Fruit fly (Drosophila melanogaster) whole organism, embryonic: ENCODE results near the gene Hydr2.

Experiments used
- Asciz ChIP-seq: fragments of 200-800 bp; sonication (Bioruptor generic); optimal IDR thresholded peaks from 2 replicates; lab custom pipeline; 2017; ENCODE audit warnings: missing biosample characterization, mild to moderate bottlenecking, missing genetic modification characterization, missing genetic modification reagents
- Bgb ChIP-seq: fragments of 200-800 bp; sonication (Bioruptor generic); IDR thresholded peaks from 2 replicates; pipeline ENCODE4 v1.3.6; 2022; ENCODE audit warnings: missing biosample characterization, missing genetic modification characterization; ENCODE audit not compliant: partially characterized antibody
- CG11504 ChIP-seq: fragments of 200-800 bp; sonication (Bioruptor generic); optimal IDR thresholded peaks from 3 replicates; lab custom pipeline; 2019; ENCODE audit warnings: missing biosample characterization, mild to moderate bottlenecking, missing genetic modification characterization, moderate library complexity
- CG12659 ChIP-seq: fragments of 200-800 bp; sonication (Bioruptor generic); optimal IDR thresholded peaks from 3 replicates; lab custom pipeline; 2017; ENCODE audit warnings: mild to moderate bottlenecking, missing biosample characterization, missing genetic modification reagents, missing genetic modification characterization
- CG13287 ChIP-seq: fragments of 200-800 bp; sonication (Bioruptor generic); IDR thresholded peaks from 2 replicates; pipeline ENCODE4 v1.3.6; 2022; ENCODE audit warnings: missing biosample characterization, missing genetic modification characterization; ENCODE audit not compliant: partially characterized antibody
- CG15011 ChIP-seq: fragments of 200-800 bp; sonication (Bioruptor generic); optimal IDR thresholded peaks from 3 replicates; lab custom pipeline; 2018; ENCODE audit warnings: missing biosample characterization, mild to moderate bottlenecking, missing genetic modification characterization
- CG16813 ChIP-seq: fragments of 200-800 bp; sonication (Bioruptor generic); IDR thresholded peaks from 3 replicates; pipeline ENCODE4 v1.3.6; 2022; ENCODE audit warnings: missing biosample characterization, missing genetic modification characterization; ENCODE audit not compliant: partially characterized antibody
- CG18011 ChIP-seq: fragments of 200-800 bp; sonication (Bioruptor generic); optimal IDR thresholded peaks from 2 replicates; lab custom pipeline; 2017; ENCODE audit warnings: missing biosample characterization, missing genetic modification characterization, mild to moderate bottlenecking, moderate library complexity, missing genotype
- CG2116 ChIP-seq: fragments of 200-800 bp; sonication (Bioruptor generic); optimal IDR thresholded peaks from 3 replicates; lab custom pipeline; 2018; ENCODE audit warnings: missing biosample characterization, mild to moderate bottlenecking, missing genetic modification characterization
- CG2129 ChIP-seq: fragments of 200-800 bp; sonication (Bioruptor generic); IDR thresholded peaks from 2 replicates; pipeline ENCODE4 v1.3.6; 2022; ENCODE audit warnings: missing biosample characterization, missing genetic modification characterization; ENCODE audit not compliant: partially characterized antibody
- CG34224 ChIP-seq: fragments of 200-800 bp; sonication (Bioruptor generic); IDR thresholded peaks from 3 replicates; pipeline ENCODE4 v1.3.6; 2022; ENCODE audit warnings: missing biosample characterization, missing genetic modification characterization; ENCODE audit not compliant: partially characterized antibody
- CG3995 ChIP-seq: fragments of 200-800 bp; sonication (Bioruptor generic); optimal IDR thresholded peaks from 3 replicates; lab custom pipeline; 2016; ENCODE audit warnings: missing biosample characterization, missing genetic modification characterization
- CG42726 ChIP-seq: fragments of 200-800 bp; sonication (Bioruptor generic); IDR thresholded peaks from 2 replicates; pipeline ENCODE4 v1.3.6; 2022; ENCODE audit warnings: missing biosample characterization, missing genetic modification characterization; ENCODE audit not compliant: partially characterized antibody
- CG4282 ChIP-seq: fragments of 200-800 bp; sonication (Bioruptor generic); optimal IDR thresholded peaks from 2 replicates; lab custom pipeline; 2016; ENCODE audit warnings: missing biosample characterization, missing genetic modification characterization
- CG5953 ChIP-seq: fragments of 200-800 bp; sonication (Bioruptor generic); IDR thresholded peaks from 2 replicates; pipeline ENCODE4 v1.3.6; 2022; ENCODE audit warnings: missing biosample characterization, missing genetic modification characterization
- CG7963 ChIP-seq: fragments of 200-800 bp; sonication (Bioruptor generic); IDR thresholded peaks from 3 replicates; pipeline ENCODE4 v1.3.6; 2022; ENCODE audit warnings: missing biosample characterization, missing genetic modification characterization; ENCODE audit not compliant: partially characterized antibody
- CG9727 ChIP-seq: fragments of 200-800 bp; sonication (Bioruptor generic); optimal IDR thresholded peaks from 3 replicates; lab custom pipeline; 2017; ENCODE audit warnings: missing biosample characterization, mild to moderate bottlenecking, missing genetic modification characterization
- CG9797 ChIP-seq: fragments of 200-800 bp; sonication (Bioruptor generic); optimal IDR thresholded peaks from 3 replicates; lab custom pipeline; 2018; ENCODE audit warnings: missing biosample characterization, mild to moderate bottlenecking, missing genetic modification characterization
- E2f2 ChIP-seq: fragments of 200-800 bp; sonication (Bioruptor generic); IDR thresholded peaks from 2 replicates; pipeline ENCODE4 v1.3.6; 2022; ENCODE audit warnings: missing biosample characterization, missing genetic modification characterization
- HmgZ ChIP-seq: fragments of 200-800 bp; sonication (Bioruptor generic); optimal IDR thresholded peaks from 2 replicates; lab custom pipeline; 2018; ENCODE audit warnings: missing biosample characterization, mild to moderate bottlenecking, missing genetic modification characterization
- MESR4 ChIP-seq: fragments of 200-800 bp; sonication (Bioruptor generic); optimal IDR thresholded peaks from 2 replicates; lab custom pipeline; 2018; ENCODE audit warnings: missing biosample characterization, mild to moderate bottlenecking, missing genetic modification characterization, moderate library complexity
- Poxn ChIP-seq: fragments of 200-800 bp; sonication (Bioruptor generic); IDR thresholded peaks from 2 replicates; pipeline ENCODE4 v1.3.6; 2022; ENCODE audit warnings: missing biosample characterization, missing genetic modification characterization
- Scr ChIP-seq: fragments of 200-800 bp; sonication (Bioruptor generic); IDR thresholded peaks from 2 replicates; pipeline ENCODE4 v1.3.6; 2022; ENCODE audit warnings: missing biosample characterization, missing genetic modification characterization; ENCODE audit not compliant: partially characterized antibody
- ase ChIP-seq: fragments of 200-800 bp; sonication (Bioruptor generic); IDR thresholded peaks from 3 replicates; pipeline ENCODE4 v1.3.6; 2022; ENCODE audit warnings: missing biosample characterization, missing genetic modification characterization
- bbx ChIP-seq: fragments of 200-800 bp; sonication (Bioruptor generic); IDR thresholded peaks from 2 replicates; pipeline ENCODE4 v1.3.6; 2022; ENCODE audit warnings: missing biosample characterization, missing genetic modification characterization; ENCODE audit not compliant: partially characterized antibody
- bigmax ChIP-seq: fragments of 200-800 bp; sonication (Bioruptor generic); optimal IDR thresholded peaks from 2 replicates; lab custom pipeline; 2018; ENCODE audit warnings: missing biosample characterization, mild to moderate bottlenecking, missing genetic modification characterization
- eyg ChIP-seq: fragments of 200-800 bp; sonication (Bioruptor generic); optimal IDR thresholded peaks from 3 replicates; lab custom pipeline; 2016; ENCODE audit warnings: missing biosample characterization, missing genetic modification characterization
- gem ChIP-seq: fragments of 200-800 bp; sonication (Bioruptor generic); optimal IDR thresholded peaks from 2 replicates; lab custom pipeline; 2019; ENCODE audit warnings: missing biosample characterization, mild to moderate bottlenecking, missing genetic modification characterization, moderate library complexity
- gt ChIP-seq: fragments of 200-800 bp; sonication (Bioruptor generic); IDR thresholded peaks from 2 replicates; pipeline ENCODE4 v1.3.6; 2022; ENCODE audit warnings: missing biosample characterization, missing genetic modification characterization
- hbn ChIP-seq: fragments of 200-800 bp; sonication (Bioruptor generic); IDR thresholded peaks from 2 replicates; pipeline ENCODE4 v1.3.6; 2022; ENCODE audit warnings: missing biosample characterization, missing genetic modification characterization; ENCODE audit not compliant: partially characterized antibody
- inv ChIP-seq: fragments of 200-800 bp; sonication (Bioruptor generic); IDR thresholded peaks from 2 replicates; pipeline ENCODE4 v1.3.6; 2022; ENCODE audit warnings: missing biosample characterization, missing genetic modification characterization; ENCODE audit not compliant: partially characterized antibody
- knrl ChIP-seq: fragments of 200-800 bp; sonication (Bioruptor generic); IDR thresholded peaks from 3 replicates; pipeline ENCODE4 v1.3.6; 2022; ENCODE audit warnings: missing biosample characterization, missing genetic modification characterization; ENCODE audit not compliant: partially characterized antibody
- lilli ChIP-seq: fragments of 200-800 bp; sonication (Bioruptor generic); optimal IDR thresholded peaks from 3 replicates; lab custom pipeline; 2016; ENCODE audit warnings: missing biosample characterization, missing genetic modification characterization
- mam ChIP-seq: fragments of 200-800 bp; sonication (Bioruptor generic); optimal IDR thresholded peaks from 3 replicates; lab custom pipeline; 2016; ENCODE audit warnings: missing biosample characterization, missing genetic modification characterization
- nerfin-2 ChIP-seq: fragments of 200-800 bp; sonication (Bioruptor generic); IDR thresholded peaks from 2 replicates; pipeline ENCODE4 v1.3.6; 2022; ENCODE audit warnings: missing biosample characterization, missing genetic modification characterization; ENCODE audit not compliant: partially characterized antibody
- nmo ChIP-seq: fragments of 200-800 bp; sonication (Bioruptor generic); optimal IDR thresholded peaks from 2 replicates; lab custom pipeline; 2018; ENCODE audit warnings: missing biosample characterization, mild to moderate bottlenecking, missing genetic modification characterization, moderate library complexity
- onecut ChIP-seq: fragments of 200-800 bp; sonication (Bioruptor generic); IDR thresholded peaks from 2 replicates; pipeline ENCODE4 v1.3.6; 2022; ENCODE audit warnings: missing biosample characterization, missing genetic modification characterization
- repo ChIP-seq: fragments of 200-800 bp; sonication (Bioruptor generic); optimal IDR thresholded peaks from 2 replicates; lab custom pipeline; 2016; ENCODE audit warnings: missing biosample characterization, missing genetic modification characterization
- row ChIP-seq: fragments of 200-800 bp; sonication (Bioruptor generic); IDR thresholded peaks from 3 replicates; pipeline ENCODE4 v1.3.6; 2022; ENCODE audit warnings: missing biosample characterization, missing genetic modification characterization
- sens ChIP-seq: fragments of 200-800 bp; sonication (Bioruptor generic); peaks from one replicate; lab custom pipeline; 2016; ENCODE audit warnings: missing biosample characterization, missing genetic modification characterization
- sisA ChIP-seq: fragments of 200-800 bp; sonication (Bioruptor generic); IDR thresholded peaks from 2 replicates; pipeline ENCODE4 v1.3.6; 2022; ENCODE audit warnings: missing biosample characterization, missing genetic modification characterization
- sna ChIP-seq: fragments of 200-800 bp; sonication (Bioruptor generic); IDR thresholded peaks from 2 replicates; pipeline ENCODE4 v1.3.6; 2022; ENCODE audit warnings: missing biosample characterization, missing genetic modification characterization; ENCODE audit not compliant: partially characterized antibody
- sob ChIP-seq: fragments of 200-800 bp; sonication (Bioruptor generic); IDR thresholded peaks from 2 replicates; pipeline ENCODE4 v1.3.6; 2022; ENCODE audit warnings: missing biosample characterization, missing genetic modification characterization
- stwl ChIP-seq: fragments of 200-800 bp; sonication (Bioruptor generic); optimal IDR thresholded peaks from 3 replicates; lab custom pipeline; 2018; ENCODE audit warnings: missing biosample characterization, mild to moderate bottlenecking, missing genetic modification characterization, moderate library complexity
- tna ChIP-seq: fragments of 200-800 bp; sonication (Bioruptor generic); IDR thresholded peaks from 2 replicates; pipeline ENCODE4 v1.3.6; 2022; ENCODE audit warnings: missing biosample characterization, missing genetic modification characterization; ENCODE audit not compliant: partially characterized antibody
- trem ChIP-seq: fragments of 200-800 bp; optimal IDR thresholded peaks from 3 replicates; lab custom pipeline; 2019; ENCODE audit warnings: missing biosample characterization, mild to moderate bottlenecking, missing genetic modification characterization, moderate library complexity
- vnd ChIP-seq: fragments of 200-800 bp; sonication (Bioruptor generic); IDR thresholded peaks from 3 replicates; pipeline ENCODE4 v1.3.6; 2022; ENCODE audit warnings: missing biosample characterization, missing genetic modification characterization; ENCODE audit not compliant: partially characterized antibody
- yki ChIP-seq: fragments of >200 bp; optimal IDR thresholded peaks from 3 replicates; lab custom pipeline; 2018
- zfh1 ChIP-seq: fragments of 200-800 bp; sonication (Bioruptor generic); IDR thresholded peaks from 3 replicates; pipeline ENCODE4 v1.3.6; 2022; ENCODE audit warnings: missing biosample characterization, missing genetic modification characterization

Hydr2 gene

dm6 chr2L:3145470-3145869 lies 18.0 kb upstream of the Hydr2 start, which contains the start of gene ND-B14.5B (continued):
- TF ChIP-seq onecut (GFP tag; lab: Robert Waterston, UW) (0 out of 2 replicates have a peak, but pooled peaks have one; percentile 29), Poxn (no peak), CG11504 (tag; lab: Kevin White, UChicago) (peak; percentile 8), CG9797 (no peak), CG16813 (GFP tag; lab: Robert Waterston, UW) (peak; percentile 71), CG4282 (no peak), bigmax (GFP tag; lab: Kevin White, UChicago) (no peak), zfh1 (GFP tag; lab: Robert Waterston, UW) (0 out of 3 replicates have a peak, but pooled peaks have one; percentile 6), trem (tag; lab: Kevin White, UChicago) (peak; percentile 13), CG15011 (GFP tag; lab: Kevin White, UChicago) (no peak), sisA (no peak), knrl (GFP tag; lab: Robert Waterston, UW) (peak; percentile 73), HmgZ (peak; percentile 18), CG42726 (peak; percentile 63; the same call in 1 of the 2 replicates), CG5953 (no peak), CG12659 (peak; percentile 5), stwl (tag; lab: Kevin White, UChicago) (peak; percentile 40), hbn (peak; percentile 62), CG2116 (GFP tag; lab: Kevin White, UChicago) (no peak), row (peak; percentile 44; the same call in 1 of the 3 replicates), CG7963 (0 out of 3 replicates have a peak, but pooled peaks have one; percentile 41), CG18011 (GFP tag; lab: Kevin White, UChicago) (no peak), yki (lab: Kevin White, UChicago) (no peak), nerfin-2 (GFP tag; lab: Robert Waterston, UW) (peak; percentile 49; the same call in 1 of the 2 replicates), lilli (GFP tag; lab: Kevin White, UChicago) (no peak), gem (no peak), mam (GFP tag; lab: Kevin White, UChicago) (no peak), sna (GFP tag; lab: Robert Waterston, UW) (peak; percentile 36), bbx (GFP tag; lab: Robert Waterston, UW) (peak; percentile 82), CG13287 (GFP tag; lab: Robert Waterston, UW) (peak; percentile 82), tna (peak; percentile 46), CG9727 (no peak), CG2129 (GFP tag; lab: Robert Waterston, UW) (0 out of 2 replicates have a peak, but pooled peaks have one; percentile 34), E2f2 (GFP tag; lab: Robert Waterston, UW) (peak; percentile 61), vnd (GFP tag; lab: Robert Waterston, UW) (peak; percentile 63), MESR4 (GFP tag; lab: Kevin White, UChicago) (peak; percentile 61), repo (GFP tag; lab: Kevin White, UChicago) (no peak), Bgb (GFP tag; lab: Robert Waterston, UW) (peak; percentile 85), inv (GFP tag; lab: Robert Waterston, UW) (peak; percentile 60; the same call in 1 of the 2 replicates), CG3995 (GFP tag; lab: Kevin White, UChicago) (no peak), nmo (GFP tag; lab: Kevin White, UChicago) (peak; percentile 4), ase (GFP tag; lab: Robert Waterston, UW) (no peak), sens (GFP tag; lab: Kevin White, UChicago) (peak; percentile 55), sob (GFP tag; lab: Robert Waterston, UW) (no peak), gt (GFP tag; lab: Robert Waterston, UW) (no peak), Scr (peak; percentile 77), eyg (GFP tag; lab: Kevin White, UChicago) (no peak), Asciz (GFP tag; lab: Kevin White, UChicago) (no peak), CG34224 (GFP tag; lab: Robert Waterston, UW) (peak; percentile 72)
